Worm (Caenorhabditis elegans): ENCODE data around the gene C42C1.19.

DNA sequence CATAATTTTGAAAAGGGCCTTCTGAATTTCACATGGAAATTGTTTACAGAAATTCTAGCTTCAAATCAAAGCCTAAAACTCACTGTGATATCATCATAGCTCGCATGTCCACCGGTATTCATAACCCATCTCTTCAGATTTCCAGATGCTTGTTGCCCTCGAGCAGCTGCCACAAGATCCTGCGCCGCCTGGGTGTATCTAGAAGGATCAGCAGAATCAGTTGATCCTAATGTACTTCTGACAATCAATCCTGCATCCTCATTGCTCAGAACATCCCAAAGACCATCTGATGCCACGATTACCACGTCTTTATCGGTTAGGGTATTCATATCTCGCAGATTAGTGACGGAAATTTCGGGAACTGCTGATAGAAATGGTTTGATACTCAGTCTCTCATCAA is 16.7 kb upstream of the C42C1.19 start:
- TF ChIP-seq dao-5 (tag; optimal IDR thresholded peaks at IDR 0.05), result no peak
- no peak for TF ChIP-seq W03F9.2 (tag; optimal IDR thresholded peaks at IDR 0.05)
- no peak for TF ChIP-seq him-1 (tag; optimal IDR thresholded peaks at IDR 0.05)
